Worm (Caenorhabditis elegans) whole organism, L2 larva: ENCODE data around the gene egl-36.

Experiments
- C34F6.9 ChIP-seq: fragments of 150-350 bp; optimal IDR thresholded peaks from 2 replicates; lab custom pipeline; 2014; ENCODE audit warnings: missing biosample characterization, missing genetic modification characterization
- F13H6.1 ChIP-seq: sonication (generic microtip); optimal IDR thresholded peaks from 2 replicates; lab custom pipeline; 2016; ENCODE audit warnings: missing genetic modification characterization, missing compliant biosample characterization
- R02D3.7 ChIP-seq: fragments of 150-350 bp; optimal IDR thresholded peaks from 2 replicates; lab custom pipeline; 2014; ENCODE audit warnings: missing biosample characterization, missing genetic modification characterization
- Y55F3AM.14 ChIP-seq: fragments of 200-800 bp; sonication (Bioruptor generic); optimal IDR thresholded peaks from 2 replicates; lab custom pipeline; 2018; ENCODE audit warnings: mild to moderate bottlenecking, missing genetic modification characterization, missing compliant biosample characterization
- ZK546.5 ChIP-seq: sonication (generic microtip); optimal IDR thresholded peaks from 2 replicates; lab custom pipeline; 2017; ENCODE audit warnings: missing biosample characterization, missing genetic modification characterization
- ama-1 ChIP-seq: fragments of 150-350 bp; optimal IDR thresholded peaks from 2 replicates; lab custom pipeline; 2018; ENCODE audit warnings: inconsistent platforms
- blmp-1 ChIP-seq: sonication (generic microtip); optimal IDR thresholded peaks from 2 replicates; lab custom pipeline; 2017; ENCODE audit warnings: missing genetic modification characterization, mild to moderate bottlenecking, missing compliant biosample characterization, antibody characterized with exemption, moderate library complexity; ENCODE audit not compliant: insufficient read depth
- ceh-16 ChIP-seq: fragments of 150-350 bp; optimal IDR thresholded peaks from 2 replicates; lab custom pipeline; 2014; ENCODE audit warnings: missing biosample characterization, missing genetic modification characterization
- ceh-82 ChIP-seq: fragments of 150-350 bp; optimal IDR thresholded peaks from 2 replicates; lab custom pipeline; 2014; ENCODE audit warnings: missing biosample characterization, missing genetic modification characterization
- crh-2 ChIP-seq: sonication (generic microtip); optimal IDR thresholded peaks from 2 replicates; lab custom pipeline; 2017; ENCODE audit warnings: missing biosample characterization, missing genetic modification characterization
- dmd-4 ChIP-seq: sonication (generic microtip); optimal IDR thresholded peaks from 2 replicates; lab custom pipeline; 2017; ENCODE audit warnings: missing biosample characterization, missing genetic modification characterization
- egl-27 ChIP-seq: sonication (generic microtip); optimal IDR thresholded peaks from 3 replicates; lab custom pipeline; 2017; ENCODE audit warnings: missing biosample characterization, missing genetic modification reagents, missing genetic modification characterization
- elt-3 ChIP-seq: sonication (generic microtip); optimal IDR thresholded peaks from 2 replicates; lab custom pipeline; 2017; ENCODE audit warnings: missing biosample characterization, missing genetic modification characterization
- fos-1 ChIP-seq: fragments of 150-350 bp; optimal IDR thresholded peaks from 2 replicates; lab custom pipeline; 2014; ENCODE audit warnings: missing biosample characterization, missing genetic modification characterization
- gmeb-1 ChIP-seq: fragments of 150-350 bp; optimal IDR thresholded peaks from 2 replicates; lab custom pipeline; 2014; ENCODE audit warnings: missing biosample characterization, missing genetic modification characterization
- lin-11 ChIP-seq: fragments of 150-350 bp; sonication (generic microtip); optimal IDR thresholded peaks from 2 replicates; lab custom pipeline; 2014; ENCODE audit warnings: missing biosample characterization, missing genetic modification characterization, inconsistent platforms, mixed read lengths
- lin-13 ChIP-seq: fragments of 150-350 bp; optimal IDR thresholded peaks from 2 replicates; lab custom pipeline; 2014; ENCODE audit warnings: missing biosample characterization, missing genetic modification reagents, missing genetic modification characterization
- lsy-2 ChIP-seq, 2 experiments: fragments of 150-350 bp in 1 of 2; sonication (generic microtip) in 1 of 2; optimal IDR thresholded peaks; 2 replicates each; lab custom pipeline; 2014 to 2017; ENCODE audit warnings: missing biosample characterization in 2 of 2, missing genetic modification characterization in 2 of 2
- mab-5 ChIP-seq: fragments of 150-350 bp; optimal IDR thresholded peaks from 2 replicates; lab custom pipeline; 2014; ENCODE audit warnings: missing biosample characterization, missing genetic modification characterization
- mbf-1 ChIP-seq: sonication (generic microtip); optimal IDR thresholded peaks from 2 replicates; lab custom pipeline; 2017; ENCODE audit warnings: missing biosample characterization, missing genetic modification characterization
- mdl-1 ChIP-seq, 2 experiments: fragments of 150-350 bp in 1 of 2; sonication (generic microtip) in 1 of 2; optimal IDR thresholded peaks; 2 replicates each; lab custom pipeline; 2017; ENCODE audit warnings: missing biosample characterization in 2 of 2, missing genetic modification characterization in 2 of 2
- nhr-11 ChIP-seq: fragments of 150-350 bp; optimal IDR thresholded peaks from 2 replicates; lab custom pipeline; 2014; ENCODE audit warnings: missing biosample characterization, missing genetic modification characterization
- nhr-12 ChIP-seq: fragments of 150-350 bp; optimal IDR thresholded peaks from 2 replicates; lab custom pipeline; 2014; ENCODE audit warnings: missing biosample characterization, missing genetic modification characterization
- nhr-129 ChIP-seq: fragments of 150-350 bp; optimal IDR thresholded peaks from 2 replicates; lab custom pipeline; 2014; ENCODE audit warnings: missing biosample characterization, missing genetic modification characterization
- nhr-23 ChIP-seq: fragments of 150-350 bp; optimal IDR thresholded peaks from 2 replicates; lab custom pipeline; 2014; ENCODE audit warnings: missing biosample characterization, missing genetic modification reagents, missing genetic modification characterization
- nhr-237 ChIP-seq: fragments of 150-350 bp; optimal IDR thresholded peaks from 2 replicates; lab custom pipeline; 2014; ENCODE audit warnings: missing biosample characterization, missing genetic modification characterization
- nhr-25 ChIP-seq: fragments of 150-350 bp; sonication (generic microtip); optimal IDR thresholded peaks from 3 replicates; lab custom pipeline; 2014; ENCODE audit warnings: missing biosample characterization, missing genetic modification characterization
- nhr-6 ChIP-seq: fragments of 150-350 bp; optimal IDR thresholded peaks from 2 replicates; lab custom pipeline; 2014; ENCODE audit warnings: missing biosample characterization, missing genetic modification characterization
- nhr-77 ChIP-seq: fragments of 150-350 bp; optimal IDR thresholded peaks from 2 replicates; lab custom pipeline; 2014; ENCODE audit warnings: missing biosample characterization, missing genetic modification characterization
- peb-1 ChIP-seq: fragments of 150-350 bp; optimal IDR thresholded peaks from 2 replicates; lab custom pipeline; 2014; ENCODE audit warnings: missing biosample characterization, missing genetic modification characterization
- sem-4 ChIP-seq: fragments of 150-350 bp; optimal IDR thresholded peaks from 2 replicates; lab custom pipeline; 2014; ENCODE audit warnings: missing biosample characterization, missing genetic modification reagents, missing genetic modification characterization
- skn-1 ChIP-seq: sonication (generic microtip); optimal IDR thresholded peaks from 2 replicates; lab custom pipeline; 2017; ENCODE audit warnings: missing biosample characterization, missing genetic modification characterization
- sma-3 ChIP-seq: sonication (generic microtip); optimal IDR thresholded peaks from 2 replicates; lab custom pipeline; 2016; ENCODE audit warnings: missing genetic modification reagents, missing genetic modification characterization, missing compliant biosample characterization
- sma-9 ChIP-seq, 2 experiments: fragments of 150-350 bp in 1 of 2; sonication (generic microtip) in 1 of 2; optimal IDR thresholded peaks; 2 replicates each; lab custom pipeline; 2014 to 2016; ENCODE audit warnings: missing genetic modification characterization in 2 of 2, mild to moderate bottlenecking in 1 of 2, missing biosample characterization in 1 of 2, missing compliant biosample characterization in 1 of 2, missing genetic modification reagents in 1 of 2, moderate library complexity in 1 of 2
- snpc-4 ChIP-seq: fragments of 150-350 bp; optimal IDR thresholded peaks from 2 replicates; lab custom pipeline; 2014; ENCODE audit warnings: missing biosample characterization, missing genetic modification characterization
- unc-62 ChIP-seq: fragments of 150-350 bp; optimal IDR thresholded peaks from 2 replicates; lab custom pipeline; 2014; ENCODE audit warnings: missing biosample characterization, missing genetic modification reagents, missing genetic modification characterization
- zag-1 ChIP-seq: fragments of 150-350 bp; optimal IDR thresholded peaks from 2 replicates; lab custom pipeline; 2014; ENCODE audit warnings: missing biosample characterization, missing genetic modification characterization
- ztf-1 ChIP-seq: fragments of 200-800 bp; sonication (Bioruptor generic); conservative IDR thresholded peaks from 2 replicates; pipeline ENCODE4 v1.3.6; 2022; ENCODE audit warnings: missing genetic modification characterization, missing compliant biosample characterization
- ztf-11 ChIP-seq: sonication (generic microtip); optimal IDR thresholded peaks from 2 replicates; lab custom pipeline; 2017; ENCODE audit warnings: missing biosample characterization, missing genetic modification characterization
- ztf-4 ChIP-seq: fragments of 150-350 bp; optimal IDR thresholded peaks from 2 replicates; lab custom pipeline; 2014; ENCODE audit warnings: missing biosample characterization, missing genetic modification characterization

The egl-36 gene

DNA sequence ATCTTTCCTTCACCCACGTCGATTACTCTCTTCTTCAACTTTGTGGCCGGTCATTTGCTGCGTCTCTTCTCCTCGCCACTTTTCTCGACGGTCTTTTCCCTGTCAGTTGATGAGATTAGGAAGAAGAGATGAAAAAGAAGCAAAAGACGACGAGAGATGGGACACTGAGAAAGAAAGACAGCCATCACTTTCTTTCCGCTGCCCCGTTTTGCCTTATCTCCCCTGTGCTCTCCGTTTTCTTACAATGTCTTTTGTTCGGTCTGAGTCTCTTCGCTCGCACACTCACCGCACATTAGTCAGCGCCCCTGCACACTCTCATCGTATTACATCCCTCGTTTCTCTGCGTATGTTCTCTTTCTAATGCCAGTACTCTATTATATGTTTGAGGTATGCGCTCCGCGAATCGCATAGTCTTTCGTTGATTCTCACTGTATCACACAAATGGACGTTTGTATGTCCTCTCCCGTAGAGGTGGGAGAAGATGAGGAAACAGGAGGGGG, 32.0 kb downstream of the egl-36 start (continued):
- TF ChIP-seq unc-62 (GFP tag; lab: Kevin White, UChicago) (peak; percentile 94), zag-1 (peak; percentile 95), fos-1 (tag; lab: Kevin White, UChicago) (peak; percentile 99), snpc-4 (peak; percentile 85), R02D3.7 (tag; lab: Kevin White, UChicago) (no peak), egl-27 (peak; percentile 99), C34F6.9 (tag; lab: Kevin White, UChicago) (peak; percentile 98)
- TF ChIP-seq, all 48 proteins: peak for 36

DNA sequence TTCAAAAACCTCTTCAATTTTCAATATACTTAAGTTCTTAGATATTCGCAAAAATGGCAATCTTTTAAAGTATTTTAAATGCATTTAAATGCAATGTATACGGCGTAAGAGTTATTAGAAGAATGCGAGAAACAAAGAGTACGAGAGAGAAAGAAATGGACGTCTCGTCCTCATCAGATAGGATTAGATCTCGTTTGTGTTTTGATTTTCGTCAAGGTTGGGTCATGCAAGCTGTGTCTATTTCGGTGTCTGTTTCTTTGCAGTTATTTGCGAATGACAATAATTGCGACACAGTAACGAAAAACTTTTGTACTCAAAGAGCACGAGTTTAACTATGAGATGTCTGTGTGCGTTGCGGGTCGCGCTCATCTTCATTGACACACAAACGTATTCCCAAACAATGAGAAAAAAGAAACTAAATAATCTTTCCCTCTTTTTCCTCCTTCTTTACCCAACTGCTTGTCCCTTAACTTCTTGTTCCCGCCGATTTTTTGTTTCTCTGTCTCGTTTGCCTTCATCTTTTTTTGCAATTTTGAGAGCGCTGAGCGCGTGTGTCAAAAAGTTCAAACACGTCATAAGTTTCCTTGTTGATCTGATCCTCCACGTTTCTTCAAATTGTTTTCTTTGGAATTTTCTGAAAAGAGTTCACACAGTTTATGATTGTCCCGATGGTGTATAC, 33.0 kb downstream of the egl-36 start:
- TF ChIP-seq nhr-237 = no peak
- TF ChIP-seq C34F6.9 (tag; lab: Kevin White, UChicago) = peak; percentile 1
- TF ChIP-seq nhr-25 = no peak
- peak; percentile 30 for TF ChIP-seq nhr-129 (tag; lab: Kevin White, UChicago)
- peak; percentile 48 for TF ChIP-seq lin-13
- TF ChIP-seq nhr-11 = no peak
- peak; percentile 22 for TF ChIP-seq sma-9 (GFP tag; optimal IDR thresholded peaks at IDR 0.05; lab: Kevin White, UChicago)
- no peak for TF ChIP-seq sma-9 (tag; optimal IDR thresholded peaks at IDR 0.05; lab: Kevin White, UChicago)
- TF ChIP-seq mbf-1 (tag; lab: Kevin White, UChicago) = no peak
- no peak for TF ChIP-seq sem-4 (tag; lab: Kevin White, UChicago)
- TF ChIP-seq mdl-1 (tag; optimal IDR thresholded peaks at IDR 0.05; lab: Kevin White, UChicago) = peak in 1 of 2 experiments; percentile 24
- no peak for TF ChIP-seq nhr-77
- TF ChIP-seq blmp-1 (tag; lab: Kevin White, UChicago) = no peak
- TF ChIP-seq F13H6.1 = peak; percentile 76
- no peak for TF ChIP-seq egl-27
- TF ChIP-seq lsy-2 (tag; optimal IDR thresholded peaks at IDR 0.05; lab: Kevin White, UChicago) = no peak
- no peak for TF ChIP-seq ceh-16 (tag; lab: Kevin White, UChicago)
- no peak for TF ChIP-seq Y55F3AM.14
- TF ChIP-seq elt-3 = no peak
- no peak for TF ChIP-seq ceh-82 (tag; lab: Kevin White, UChicago)
- no peak for TF ChIP-seq ama-1 (lab: Kevin White, UChicago)
- TF ChIP-seq mab-5 (tag; lab: Kevin White, UChicago) = no peak
- no peak for TF ChIP-seq sma-3
- no peak for TF ChIP-seq ZK546.5 (tag; lab: Kevin White, UChicago)
- no peak for TF ChIP-seq crh-2
- no peak for TF ChIP-seq nhr-6 (tag; lab: Kevin White, UChicago)

DNA sequence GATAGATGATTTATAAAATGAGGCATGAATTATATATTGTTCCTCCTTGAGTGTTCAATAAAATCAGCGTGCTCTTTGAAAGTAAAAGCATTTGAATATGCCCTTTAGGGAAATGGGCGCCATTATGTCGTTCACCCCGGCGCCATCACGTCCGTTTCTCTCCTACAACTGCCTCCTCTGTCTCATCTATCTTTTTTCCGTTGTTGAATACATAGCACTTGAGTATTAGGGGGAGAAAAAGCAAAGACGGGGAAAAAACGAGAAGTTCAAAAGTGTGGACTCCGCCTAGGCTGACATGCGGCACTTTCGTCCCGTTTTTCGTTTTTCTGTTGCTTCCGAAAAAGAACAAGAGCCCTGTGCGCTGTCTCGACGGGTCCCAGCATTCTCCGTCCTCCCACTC, 33.5 kb downstream of the egl-36 start:
- TF ChIP-seq egl-27 = peak; percentile 14
- peak; percentile 92 for TF ChIP-seq sma-9 (GFP tag; optimal IDR thresholded peaks at IDR 0.05; lab: Kevin White, UChicago)
- no peak for TF ChIP-seq sma-9 (tag; optimal IDR thresholded peaks at IDR 0.05; lab: Kevin White, UChicago)
- TF ChIP-seq zag-1 = peak; percentile 56
- peak; percentile 25 for TF ChIP-seq fos-1 (tag; lab: Kevin White, UChicago)
- no peak for TF ChIP-seq ztf-4 (tag; lab: Kevin White, UChicago)
- no peak for TF ChIP-seq sma-3
- TF ChIP-seq nhr-6 (tag; lab: Kevin White, UChicago) = no peak
- TF ChIP-seq sem-4 (tag; lab: Kevin White, UChicago) = peak; percentile 35
- TF ChIP-seq mdl-1 (tag; optimal IDR thresholded peaks at IDR 0.05; lab: Kevin White, UChicago) = peak in 1 of 2 experiments; percentile 29
- TF ChIP-seq, all 48 proteins: peak for 6

DNA sequence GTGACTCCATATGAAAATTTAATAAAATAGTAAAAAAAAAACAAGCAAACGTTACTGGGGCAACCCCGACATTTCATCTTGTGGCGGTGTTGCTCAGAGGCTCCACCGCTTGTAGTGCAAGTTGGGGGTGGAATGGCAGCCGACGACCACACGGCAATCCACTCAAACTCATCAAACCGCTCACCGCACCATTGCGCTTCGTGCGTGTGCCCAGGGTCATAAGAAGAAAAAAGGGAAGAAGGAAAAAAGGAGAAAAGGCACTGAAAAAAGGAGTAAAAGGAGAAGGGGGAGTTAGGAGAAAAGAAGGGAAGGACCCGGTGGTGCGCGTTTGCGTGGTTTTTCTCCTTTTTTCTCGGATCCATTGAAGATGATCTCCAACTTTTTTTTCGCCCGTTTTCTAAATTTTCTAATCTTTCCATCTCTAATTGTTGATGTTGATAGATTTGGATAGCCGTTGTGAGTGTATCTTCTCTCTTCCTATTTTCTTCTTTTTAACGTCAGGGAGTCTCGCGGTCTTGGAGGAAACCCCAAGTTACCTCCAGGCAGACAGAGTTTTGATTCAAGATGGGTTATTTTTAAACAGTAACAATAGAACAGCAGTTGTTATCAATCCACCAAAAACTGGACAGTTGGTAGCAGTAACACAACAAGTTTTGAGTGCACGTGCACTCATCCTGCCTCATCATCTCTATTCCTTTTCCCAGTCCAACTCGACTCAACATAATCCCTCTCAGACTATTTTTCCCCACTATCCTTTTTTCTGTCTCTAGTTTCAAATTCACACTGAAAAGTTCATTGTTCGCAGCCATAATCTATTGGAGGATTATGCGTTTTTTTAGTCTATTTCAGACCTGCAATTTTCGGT, 34.4 kb downstream of the egl-36 start:
- no peak for TF ChIP-seq nhr-25
- TF ChIP-seq C34F6.9 (tag; lab: Kevin White, UChicago) = peak; percentile 13
- TF ChIP-seq F13H6.1 = no peak
- no peak for TF ChIP-seq nhr-23
- no peak for TF ChIP-seq Y55F3AM.14
- no peak for TF ChIP-seq nhr-11
- TF ChIP-seq mab-5 (tag; lab: Kevin White, UChicago) = no peak
- TF ChIP-seq peb-1 (tag; lab: Kevin White, UChicago) = no peak
- no peak for TF ChIP-seq ztf-1 (GFP tag; lab: Robert Waterston, UW)
- TF ChIP-seq nhr-237 = no peak
- no peak for TF ChIP-seq lin-11 (tag; lab: Kevin White, UChicago)
- no peak for TF ChIP-seq mdl-1 (tag; optimal IDR thresholded peaks at IDR 0.05; lab: Kevin White, UChicago)
- TF ChIP-seq sma-3 = no peak
- TF ChIP-seq mbf-1 (tag; lab: Kevin White, UChicago) = no peak
- no peak for TF ChIP-seq blmp-1 (tag; lab: Kevin White, UChicago)
- TF ChIP-seq gmeb-1 (tag; lab: Kevin White, UChicago) = no peak
- TF ChIP-seq sem-4 (tag; lab: Kevin White, UChicago) = peak; percentile 0
- TF ChIP-seq nhr-77 = no peak
- TF ChIP-seq elt-3 = no peak
- TF ChIP-seq zag-1 = peak; percentile 14
- no peak for TF ChIP-seq nhr-6 (tag; lab: Kevin White, UChicago)
- no peak for TF ChIP-seq dmd-4
- TF ChIP-seq lin-13 = no peak
- peak; percentile 10 for TF ChIP-seq egl-27
- no peak for TF ChIP-seq unc-62 (GFP tag; lab: Kevin White, UChicago)
- no peak for TF ChIP-seq fos-1 (tag; lab: Kevin White, UChicago)
- no peak for TF ChIP-seq skn-1
- TF ChIP-seq ztf-11 (tag; lab: Kevin White, UChicago) = no peak
- no peak for TF ChIP-seq nhr-12 (tag; lab: Kevin White, UChicago)
- TF ChIP-seq ZK546.5 (tag; lab: Kevin White, UChicago) = no peak
- TF ChIP-seq ceh-16 (tag; lab: Kevin White, UChicago) = no peak
